Fruit fly (Drosophila melanogaster): ENCODE data around the gene Gga.
A peak's percentile ranks its signal among the peaks of the same experiment; 100 is the strongest.

Gene Gga

dm6 chrX:9646022-9646421, 45.2 kb downstream of the Gga start:
- TF ChIP-seq CG8159 (tag; optimal IDR thresholded peaks at IDR 0.05) (peak; percentile 95), gl (tag; optimal IDR thresholded peaks at IDR 0.05) (peak; percentile 93), CG9948 (tag; optimal IDR thresholded peaks at IDR 0.05) (peak; percentile 93), CG13204 (GFP tag; optimal IDR thresholded peaks at IDR 0.05) (peak; percentile 97), CG12605 (GFP tag; IDR thresholded peaks at IDR 0.05) (peak; percentile 97), CG15710 (tag; optimal IDR thresholded peaks at IDR 0.05) (peak; percentile 97), CG14655 (GFP tag; optimal IDR thresholded peaks at IDR 0.05) (peak; percentile 97), CG17806 (tag; optimal IDR thresholded peaks at IDR 0.05) (peak; percentile 93), CG10348 (GFP tag; IDR thresholded peaks at IDR 0.05) (peak; percentile 90), CG34367 (tag; optimal IDR thresholded peaks at IDR 0.05) (peak; percentile 93), Pif1B (GFP tag; optimal IDR thresholded peaks at IDR 0.05) (peak; percentile 98), fd96Ca (GFP tag; IDR thresholded peaks at IDR 0.05) (peak; percentile 99), Snoo (tag; optimal IDR thresholded peaks at IDR 0.05) (peak; percentile 99), EcR (GFP tag; optimal IDR thresholded peaks at IDR 0.05) (peak; percentile 100), CG4496 (GFP tag; IDR thresholded peaks at IDR 0.05) (peak; percentile 99), Ets98B (GFP tag; IDR thresholded peaks at IDR 0.05) (peak; percentile 98), CG8301 (tag; optimal IDR thresholded peaks at IDR 0.05) (peak; percentile 94), CG32121 (GFP tag; IDR thresholded peaks at IDR 0.05) (peak; percentile 98), Pif1A (GFP tag; optimal IDR thresholded peaks at IDR 0.05) (peak; percentile 98), rn (GFP tag; IDR thresholded peaks at IDR 0.05) (peak; percentile 95), D1 (tag; optimal IDR thresholded peaks at IDR 0.05) (no peak)

- no peak for TF ChIP-seq Ets98B (GFP tag; IDR thresholded peaks at IDR 0.05)
- no peak for TF ChIP-seq CG8301 (tag; optimal IDR thresholded peaks at IDR 0.05)
- TF ChIP-seq CG17806 (tag; optimal IDR thresholded peaks at IDR 0.05): no peak
- no peak for TF ChIP-seq CG32121 (GFP tag; IDR thresholded peaks at IDR 0.05)
- no peak for TF ChIP-seq Pif1B (GFP tag; optimal IDR thresholded peaks at IDR 0.05)
These were observed 46.2 kb downstream of the Gga start for dm6 chrX:9647067-9647466.

DNA sequence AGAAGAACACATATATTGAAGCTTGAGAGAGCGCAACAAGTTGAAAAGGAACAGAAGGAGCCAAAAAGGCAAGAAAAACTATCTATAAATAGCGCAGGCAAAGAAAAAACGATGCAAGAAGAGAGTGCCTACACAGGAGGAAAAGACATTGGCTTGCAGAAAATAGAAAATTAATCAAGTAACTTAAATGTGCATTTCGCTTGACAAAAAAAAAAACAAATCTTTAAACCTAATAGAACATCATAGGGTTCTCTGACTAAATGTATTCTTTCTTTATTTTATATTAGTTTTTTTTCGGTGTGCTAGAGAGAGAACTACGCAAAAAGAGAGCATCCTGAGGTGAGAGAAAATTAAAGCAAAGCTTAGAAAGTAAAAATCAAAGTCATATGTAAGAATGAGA, 49.2 kb downstream of the Gga start:
- TF ChIP-seq CG8301 (tag; optimal IDR thresholded peaks at IDR 0.05): peak; percentile 96
- TF ChIP-seq CG34367 (tag; optimal IDR thresholded peaks at IDR 0.05): peak; percentile 93
- peak; percentile 92 for TF ChIP-seq Pif1B (GFP tag; optimal IDR thresholded peaks at IDR 0.05)
- peak; percentile 24 for TF ChIP-seq EcR (GFP tag; optimal IDR thresholded peaks at IDR 0.05)
- peak; percentile 80 for TF ChIP-seq gl (tag; optimal IDR thresholded peaks at IDR 0.05)
- peak; percentile 94 for TF ChIP-seq Ets98B (GFP tag; IDR thresholded peaks at IDR 0.05)
- peak; percentile 77 for TF ChIP-seq rn (GFP tag; IDR thresholded peaks at IDR 0.05)
- TF ChIP-seq CG10348 (GFP tag; IDR thresholded peaks at IDR 0.05): 0 out of 2 replicates have a peak, but pooled peaks have one; percentile 34
- peak; percentile 94 for TF ChIP-seq CG15710 (tag; optimal IDR thresholded peaks at IDR 0.05)
- peak; percentile 95 for TF ChIP-seq CG9948 (tag; optimal IDR thresholded peaks at IDR 0.05)
- TF ChIP-seq CG12605 (GFP tag; IDR thresholded peaks at IDR 0.05): peak; percentile 91
- TF ChIP-seq CG32121 (GFP tag; IDR thresholded peaks at IDR 0.05): peak; percentile 78
- peak; percentile 77 for TF ChIP-seq CG13204 (GFP tag; optimal IDR thresholded peaks at IDR 0.05)
- TF ChIP-seq CG8159 (tag; optimal IDR thresholded peaks at IDR 0.05): peak; percentile 92
- peak; percentile 96 for TF ChIP-seq CG17806 (tag; optimal IDR thresholded peaks at IDR 0.05)
- peak; percentile 84 for TF ChIP-seq fd96Ca (GFP tag; IDR thresholded peaks at IDR 0.05)
- peak; percentile 83 for TF ChIP-seq Pif1A (GFP tag; optimal IDR thresholded peaks at IDR 0.05)
- TF ChIP-seq CG14655 (GFP tag; optimal IDR thresholded peaks at IDR 0.05): peak; percentile 97
- peak; percentile 96 for TF ChIP-seq CG4496 (GFP tag; IDR thresholded peaks at IDR 0.05)
- TF ChIP-seq D1 (tag; optimal IDR thresholded peaks at IDR 0.05): peak; percentile 83
- TF ChIP-seq Snoo (tag; optimal IDR thresholded peaks at IDR 0.05): no peak

- peak; percentile 96 for TF ChIP-seq gl (tag; optimal IDR thresholded peaks at IDR 0.05)
- peak; percentile 99 for TF ChIP-seq CG4496 (GFP tag; IDR thresholded peaks at IDR 0.05)
- TF ChIP-seq Pif1A (GFP tag; optimal IDR thresholded peaks at IDR 0.05): peak; percentile 97
- peak; percentile 98 for TF ChIP-seq CG34367 (tag; optimal IDR thresholded peaks at IDR 0.05)
- peak; percentile 98 for TF ChIP-seq CG8301 (tag; optimal IDR thresholded peaks at IDR 0.05)
- peak; percentile 98 for TF ChIP-seq fd96Ca (GFP tag; IDR thresholded peaks at IDR 0.05)
- peak; percentile 98 for TF ChIP-seq CG15710 (tag; optimal IDR thresholded peaks at IDR 0.05)
- peak; percentile 96 for TF ChIP-seq CG32121 (GFP tag; IDR thresholded peaks at IDR 0.05)
- peak; percentile 85 for TF ChIP-seq CG10348 (GFP tag; IDR thresholded peaks at IDR 0.05)
- peak; percentile 82 for TF ChIP-seq D1 (tag; optimal IDR thresholded peaks at IDR 0.05)
- TF ChIP-seq Ets98B (GFP tag; IDR thresholded peaks at IDR 0.05): peak; percentile 98
- peak; percentile 98 for TF ChIP-seq EcR (GFP tag; optimal IDR thresholded peaks at IDR 0.05)
- peak; percentile 98 for TF ChIP-seq Pif1B (GFP tag; optimal IDR thresholded peaks at IDR 0.05)
- peak; percentile 97 for TF ChIP-seq CG13204 (GFP tag; optimal IDR thresholded peaks at IDR 0.05)
- TF ChIP-seq Snoo (tag; optimal IDR thresholded peaks at IDR 0.05): peak; percentile 98
- peak; percentile 97 for TF ChIP-seq CG9948 (tag; optimal IDR thresholded peaks at IDR 0.05)
- TF ChIP-seq CG12605 (GFP tag; IDR thresholded peaks at IDR 0.05): peak; percentile 97
- peak; percentile 96 for TF ChIP-seq CG17806 (tag; optimal IDR thresholded peaks at IDR 0.05)
- peak; percentile 96 for TF ChIP-seq rn (GFP tag; IDR thresholded peaks at IDR 0.05)
- peak; percentile 99 for TF ChIP-seq CG14655 (GFP tag; optimal IDR thresholded peaks at IDR 0.05)
- peak; percentile 97 for TF ChIP-seq CG8159 (tag; optimal IDR thresholded peaks at IDR 0.05)
These were observed 50.1 kb downstream of the Gga start for dm6 chrX:9650757-9651594.

dm6 chrX:9652006-9652405, 51.2 kb downstream of the Gga start:
- TF ChIP-seq CG4496 (GFP tag; IDR thresholded peaks at IDR 0.05) (peak; percentile 50; the same call in 2 of the 3 replicates), CG8159 (tag; optimal IDR thresholded peaks at IDR 0.05) (peak; percentile 35), CG14655 (GFP tag; optimal IDR thresholded peaks at IDR 0.05) (peak; percentile 51), Pif1A (GFP tag; optimal IDR thresholded peaks at IDR 0.05) (no peak), CG15710 (tag; optimal IDR thresholded peaks at IDR 0.05) (peak; percentile 52), Pif1B (GFP tag; optimal IDR thresholded peaks at IDR 0.05) (peak; percentile 9), fd96Ca (GFP tag; IDR thresholded peaks at IDR 0.05) (peak; percentile 41; the same call in 1 of the 3 replicates), CG34367 (tag; optimal IDR thresholded peaks at IDR 0.05) (peak; percentile 7), CG32121 (GFP tag; IDR thresholded peaks at IDR 0.05) (no peak), rn (GFP tag; IDR thresholded peaks at IDR 0.05) (no peak), CG17806 (tag; optimal IDR thresholded peaks at IDR 0.05) (peak; percentile 46), Snoo (tag; optimal IDR thresholded peaks at IDR 0.05) (peak; percentile 7), gl (tag; optimal IDR thresholded peaks at IDR 0.05) (peak; percentile 1), CG8301 (tag; optimal IDR thresholded peaks at IDR 0.05) (peak; percentile 17), CG9948 (tag; optimal IDR thresholded peaks at IDR 0.05) (peak; percentile 29), Ets98B (GFP tag; IDR thresholded peaks at IDR 0.05) (0 out of 2 replicates have a peak, but pooled peaks have one; percentile 16)
